Worm (Caenorhabditis elegans) whole organism, young adult: ENCODE measurements around the gene F20A1.8.

ENCODE experiments used
- attf-5 ChIP-seq: fragments of 200-800 bp; sonication (Bioruptor generic); optimal IDR thresholded peaks from 2 replicates; lab custom pipeline; 2018; ENCODE audit warnings: mild to moderate bottlenecking, missing genetic modification characterization, missing compliant biosample characterization
- ccch-3 ChIP-seq: fragments of 200-800 bp; sonication (Bioruptor generic); optimal IDR thresholded peaks from 2 replicates; lab custom pipeline; 2018; ENCODE audit warnings: mild to moderate bottlenecking, missing genetic modification characterization, missing compliant biosample characterization
- die-1 ChIP-seq: sonication (generic microtip); optimal IDR thresholded peaks from 2 replicates; lab custom pipeline; 2016; ENCODE audit warnings: missing genotype, mild to moderate bottlenecking, missing genetic modification characterization, missing compliant biosample characterization
- egl-18 ChIP-seq: fragments of 200-800 bp; sonication (Bioruptor generic); IDR thresholded peaks from 2 replicates; pipeline ENCODE4 v1.3.6; 2022; ENCODE audit warnings: missing genetic modification reagents, missing genetic modification characterization, missing compliant biosample characterization
- hmg-1.2 ChIP-seq: fragments of 200-800 bp; sonication (Bioruptor generic); IDR thresholded peaks from 2 replicates; pipeline ENCODE4 v1.3.6; 2022; ENCODE audit warnings: missing genetic modification reagents, missing genetic modification characterization, missing compliant biosample characterization
- repo-1 ChIP-seq: sonication (generic microtip); optimal IDR thresholded peaks from 2 replicates; lab custom pipeline; 2017; ENCODE audit warnings: mild to moderate bottlenecking, missing genetic modification characterization, missing compliant biosample characterization
- zfh-2 ChIP-seq: fragments of 200-800 bp; sonication (Bioruptor generic); conservative IDR thresholded peaks from 2 replicates; pipeline ENCODE4 v1.3.6; 2022; ENCODE audit warnings: missing genetic modification reagents, missing genetic modification characterization, missing compliant biosample characterization
- ztf-28 ChIP-seq: fragments of 200-800 bp; sonication (Bioruptor generic); IDR thresholded peaks from 2 replicates; pipeline ENCODE4 v1.3.6; 2022; ENCODE audit warnings: missing genetic modification reagents, missing genetic modification characterization, missing compliant biosample characterization

DNA sequence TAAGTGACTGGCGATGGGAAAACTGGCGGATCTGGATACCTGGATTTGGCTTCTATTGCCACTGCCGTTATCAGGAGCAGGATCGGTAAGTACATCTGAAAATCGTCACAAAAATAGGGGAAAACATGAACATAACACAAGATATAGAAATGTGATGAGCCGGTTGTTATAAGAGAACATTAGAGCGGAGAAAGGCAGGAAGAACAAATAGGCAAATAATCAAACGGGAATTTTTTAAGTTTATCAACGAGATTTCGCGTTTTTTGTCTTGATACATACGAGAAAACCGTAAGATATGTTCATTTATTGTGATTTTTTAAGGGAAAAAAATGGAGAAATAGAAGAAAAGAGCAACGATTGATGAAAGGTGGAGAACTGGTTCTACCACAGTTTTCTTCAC lies 17.8 kb upstream of the F20A1.8 start, which contains the start of gene Y57E12AR.1:
- no peak for TF ChIP-seq ccch-3 (GFP tag; lab: Kevin White, UChicago)
- TF ChIP-seq die-1 (tag; lab: Kevin White, UChicago), result no peak
- TF ChIP-seq attf-5 (GFP tag; lab: Kevin White, UChicago), result no peak
- no peak for TF ChIP-seq repo-1 (tag; lab: Kevin White, UChicago)
- no peak for TF ChIP-seq ztf-28 (GFP tag; lab: Robert Waterston, UW)
- no peak for TF ChIP-seq hmg-1.2 (GFP tag; lab: Robert Waterston, UW)
- no peak for TF ChIP-seq egl-18 (GFP tag; lab: Robert Waterston, UW)
- no peak for TF ChIP-seq zfh-2 (GFP tag; lab: Robert Waterston, UW)
